Worm (Caenorhabditis elegans): ENCODE data around the gene R07E5.4.

ce11 chrIII:4405986-4406385 lies 11.4 kb downstream of the R07E5.4 start, which contains the start of gene rnp-4:
- TF ChIP-seq dao-5 (tag; optimal IDR thresholded peaks at IDR 0.05), result no peak
- TF ChIP-seq W03F9.2 (tag; optimal IDR thresholded peaks at IDR 0.05), result no peak
